Fruit fly (Drosophila melanogaster) whole organism, embryonic: ENCODE data around the gene Wdfy2.
A peak's percentile ranks its signal among the peaks of the same experiment; 100 is the strongest.

Experiments used
- Ada2b ChIP-seq: fragments of 200-800 bp; sonication (Bioruptor generic); IDR thresholded peaks from 2 replicates; pipeline ENCODE4 v1.3.6; 2022; ENCODE audit warnings: missing biosample characterization, missing genetic modification characterization
- BEAF-32 ChIP-seq: fragments of 200-800 bp; sonication (Bioruptor generic); optimal IDR thresholded peaks from 3 replicates; lab custom pipeline; 2017; ENCODE audit warnings: missing biosample characterization, missing genetic modification characterization, mild to moderate bottlenecking, moderate library complexity, missing genetic modification reagents
- CG11695 ChIP-seq: fragments of 200-800 bp; sonication (Bioruptor generic); IDR thresholded peaks from 3 replicates; pipeline ENCODE4 v1.3.6; 2022; ENCODE audit warnings: missing biosample characterization, missing genetic modification characterization
- CG12071 ChIP-seq: fragments of 200-800 bp; sonication (Bioruptor generic); optimal IDR thresholded peaks from 3 replicates; lab custom pipeline; 2018; ENCODE audit warnings: missing biosample characterization, mild to moderate bottlenecking, missing genetic modification characterization
- CG12236 ChIP-seq: fragments of 200-800 bp; sonication (Bioruptor generic); optimal IDR thresholded peaks from 2 replicates; lab custom pipeline; 2016; ENCODE audit warnings: missing biosample characterization, missing genetic modification characterization
- CG12659 ChIP-seq: fragments of 200-800 bp; sonication (Bioruptor generic); optimal IDR thresholded peaks from 3 replicates; lab custom pipeline; 2017; ENCODE audit warnings: mild to moderate bottlenecking, missing biosample characterization, missing genetic modification reagents, missing genetic modification characterization
- CG13123 ChIP-seq: fragments of 200-800 bp; sonication (Bioruptor generic); optimal IDR thresholded peaks from 2 replicates; lab custom pipeline; 2016; ENCODE audit warnings: missing biosample characterization, missing genetic modification characterization
- CG13296 ChIP-seq: fragments of 200-800 bp; sonication (Bioruptor generic); optimal IDR thresholded peaks from 3 replicates; lab custom pipeline; 2018; ENCODE audit warnings: missing biosample characterization, mild to moderate bottlenecking, missing genetic modification characterization
- CG13424 ChIP-seq: fragments of 200-800 bp; sonication (Bioruptor generic); optimal IDR thresholded peaks from 2 replicates; lab custom pipeline; 2019; ENCODE audit warnings: missing biosample characterization, mild to moderate bottlenecking, missing genetic modification characterization, moderate library complexity
- CG13775 ChIP-seq: fragments of 200-800 bp; sonication (Bioruptor generic); optimal IDR thresholded peaks from 3 replicates; lab custom pipeline; 2017; ENCODE audit warnings: missing biosample characterization, mild to moderate bottlenecking, missing genetic modification characterization
- CG15696 ChIP-seq: fragments of 200-800 bp; sonication (Bioruptor generic); optimal IDR thresholded peaks from 2 replicates; lab custom pipeline; 2019; ENCODE audit warnings: missing biosample characterization, mild to moderate bottlenecking, missing genetic modification characterization, moderate library complexity
- CG18476 ChIP-seq: fragments of 200-800 bp; sonication (Bioruptor generic); optimal IDR thresholded peaks from 2 replicates; lab custom pipeline; 2016; ENCODE audit warnings: missing biosample characterization, mild to moderate bottlenecking, missing genetic modification characterization
- CG2116 ChIP-seq: fragments of 200-800 bp; sonication (Bioruptor generic); optimal IDR thresholded peaks from 3 replicates; lab custom pipeline; 2018; ENCODE audit warnings: missing biosample characterization, mild to moderate bottlenecking, missing genetic modification characterization
- CG2120 ChIP-seq: fragments of 200-800 bp; sonication (Bioruptor generic); optimal IDR thresholded peaks from 3 replicates; lab custom pipeline; 2016; ENCODE audit warnings: missing biosample characterization, missing genetic modification characterization
- CG32767 ChIP-seq: fragments of 200-800 bp; sonication (Bioruptor generic); IDR thresholded peaks from 2 replicates; pipeline ENCODE4 v1.3.6; 2022; ENCODE audit warnings: missing biosample characterization, missing genetic modification characterization
- CG7556 ChIP-seq: fragments of 200-800 bp; sonication (Bioruptor generic); optimal IDR thresholded peaks from 2 replicates; lab custom pipeline; 2017; ENCODE audit warnings: missing biosample characterization, mild to moderate bottlenecking, missing genetic modification characterization
- CG7839 ChIP-seq: fragments of 200-800 bp; sonication (Bioruptor generic); optimal IDR thresholded peaks from 3 replicates; lab custom pipeline; 2018; ENCODE audit warnings: missing biosample characterization, mild to moderate bottlenecking, missing genetic modification characterization, moderate library complexity
- CG7987 ChIP-seq: fragments of 200-800 bp; sonication (Bioruptor generic); optimal IDR thresholded peaks from 2 replicates; lab custom pipeline; 2018; ENCODE audit warnings: missing biosample characterization, mild to moderate bottlenecking, missing genetic modification characterization, moderate library complexity
- CG9437 ChIP-seq: fragments of 200-800 bp; sonication (Bioruptor generic); optimal IDR thresholded peaks from 2 replicates; lab custom pipeline; 2018; ENCODE audit warnings: missing biosample characterization, mild to moderate bottlenecking, missing genetic modification characterization
- CG9817 ChIP-seq: fragments of 200-800 bp; sonication (Bioruptor generic); optimal IDR thresholded peaks from 2 replicates; lab custom pipeline; 2018; ENCODE audit warnings: missing biosample characterization, mild to moderate bottlenecking, missing genetic modification characterization, moderate library complexity
- Dbx ChIP-seq: fragments of 200-800 bp; sonication (Bioruptor generic); IDR thresholded peaks from 3 replicates; pipeline ENCODE4 v1.3.6; 2022; ENCODE audit warnings: missing biosample characterization, missing genetic modification characterization
- Deaf1 ChIP-seq: fragments of 200-800 bp; optimal IDR thresholded peaks from 3 replicates; lab custom pipeline; 2019; ENCODE audit warnings: missing biosample characterization, mild to moderate bottlenecking, missing genetic modification characterization, moderate library complexity
- Drgx ChIP-seq: fragments of 200-800 bp; sonication (Bioruptor generic); IDR thresholded peaks from 2 replicates; pipeline ENCODE4 v1.3.6; 2022; ENCODE audit warnings: missing biosample characterization, missing genetic modification characterization
- Ets97D ChIP-seq: fragments of 200-800 bp; sonication (Bioruptor generic); optimal IDR thresholded peaks from 3 replicates; lab custom pipeline; 2016; ENCODE audit warnings: missing biosample characterization, missing genetic modification characterization
- MESR4 ChIP-seq: fragments of 200-800 bp; sonication (Bioruptor generic); optimal IDR thresholded peaks from 2 replicates; lab custom pipeline; 2018; ENCODE audit warnings: missing biosample characterization, mild to moderate bottlenecking, missing genetic modification characterization, moderate library complexity
- Max ChIP-seq: fragments of 200-800 bp; sonication (Bioruptor generic); optimal IDR thresholded peaks from 2 replicates; lab custom pipeline; 2016; ENCODE audit warnings: missing biosample characterization, mild to moderate bottlenecking, missing genetic modification characterization
- Med ChIP-seq: fragments of 200-800 bp; sonication (Bioruptor generic); peaks from one replicate; lab custom pipeline; 2016; ENCODE audit warnings: missing biosample characterization, missing genetic modification characterization, mild to moderate bottlenecking, inconsistent platforms, moderate library complexity
- Rfx ChIP-seq: fragments of 200-800 bp; sonication (Bioruptor generic); IDR thresholded peaks from 2 replicates; pipeline ENCODE4 v1.3.6; 2022; ENCODE audit warnings: missing biosample characterization, missing genetic modification characterization
- Six4 ChIP-seq: fragments of 200-800 bp; sonication (Bioruptor generic); optimal IDR thresholded peaks from 2 replicates; lab custom pipeline; 2016; ENCODE audit warnings: missing biosample characterization, missing genetic modification characterization
- YL-1 ChIP-seq: fragments of 200-800 bp; sonication (Bioruptor generic); optimal IDR thresholded peaks from 3 replicates; lab custom pipeline; 2017; ENCODE audit warnings: missing biosample characterization, mild to moderate bottlenecking, missing genetic modification characterization
- amos ChIP-seq: fragments of 200-800 bp; sonication (Bioruptor generic); IDR thresholded peaks from 2 replicates; pipeline ENCODE4 v1.3.6; 2022; ENCODE audit warnings: missing biosample characterization, missing genetic modification characterization; ENCODE audit not compliant: partially characterized antibody
- az2 ChIP-seq: fragments of 200-800 bp; sonication (Bioruptor generic); optimal IDR thresholded peaks from 3 replicates; lab custom pipeline; 2016; ENCODE audit warnings: missing biosample characterization, missing genetic modification characterization
- bsh ChIP-seq, 2 experiments: fragments of 200-800 bp; sonication (Bioruptor generic); optimal IDR thresholded peaks; 2 replicates each; lab custom pipeline; 2017 to 2018; ENCODE audit warnings: mild to moderate bottlenecking in 2 of 2, missing biosample characterization in 2 of 2, missing genetic modification characterization in 2 of 2, moderate library complexity in 1 of 2
- caup ChIP-seq: fragments of 200-800 bp; sonication (Bioruptor generic); optimal IDR thresholded peaks from 3 replicates; lab custom pipeline; 2017; ENCODE audit warnings: missing biosample characterization, mild to moderate bottlenecking, missing genetic modification characterization, moderate library complexity; ENCODE audit not compliant: severe bottlenecking
- cwo ChIP-seq: fragments of 200-800 bp; sonication (Bioruptor generic); optimal IDR thresholded peaks from 3 replicates; lab custom pipeline; 2017; ENCODE audit warnings: missing biosample characterization, missing genetic modification characterization, mild to moderate bottlenecking, moderate library complexity, missing genetic modification reagents
- dm ChIP-seq: fragments of 200-800 bp; sonication (Bioruptor generic); optimal IDR thresholded peaks from 3 replicates; lab custom pipeline; 2016; ENCODE audit warnings: missing biosample characterization, missing genetic modification characterization
- ewg ChIP-seq: fragments of 200-800 bp; sonication (Bioruptor generic); optimal IDR thresholded peaks from 3 replicates; lab custom pipeline; 2017; ENCODE audit warnings: mild to moderate bottlenecking, missing biosample characterization, missing genetic modification reagents, missing genetic modification characterization
- kni ChIP-seq: fragments of 200-800 bp; sonication (Bioruptor generic); optimal IDR thresholded peaks from 3 replicates; lab custom pipeline; 2017; ENCODE audit warnings: mild to moderate bottlenecking, missing biosample characterization, missing genetic modification reagents, missing genetic modification characterization
- lilli ChIP-seq: fragments of 200-800 bp; sonication (Bioruptor generic); optimal IDR thresholded peaks from 3 replicates; lab custom pipeline; 2016; ENCODE audit warnings: missing biosample characterization, missing genetic modification characterization
- lola ChIP-seq, 3 experiments: fragments of >200 bp in 2 of 3; fragments of 200-800 bp in 1 of 3; sonication (Bioruptor generic) in 1 of 3; optimal IDR thresholded peaks; 2 replicates each; lab custom pipeline; 2017 to 2019; ENCODE audit warnings: missing biosample characterization in 3 of 3, missing genetic modification characterization in 3 of 3, mild to moderate bottlenecking in 1 of 3, moderate library complexity in 1 of 3
- sc ChIP-seq, 3 experiments: fragments of >200 bp in 2 of 3; fragments of 200-800 bp in 1 of 3; sonication (Bioruptor generic) in 1 of 3; optimal IDR thresholded peaks; 2 replicates in 2 of 3; 3 replicates in 1 of 3; lab custom pipeline; 2017; ENCODE audit warnings: mild to moderate bottlenecking in 1 of 3, missing biosample characterization in 1 of 3, missing genetic modification characterization in 1 of 3, missing genetic modification reagents in 1 of 3
- sens-2 ChIP-seq: fragments of 200-800 bp; sonication (Bioruptor generic); IDR thresholded peaks from 2 replicates; pipeline ENCODE4 v1.3.6; 2022; ENCODE audit warnings: missing biosample characterization, missing genetic modification characterization
- sim ChIP-seq: fragments of 200-800 bp; sonication (Bioruptor generic); IDR thresholded peaks from 2 replicates; pipeline ENCODE4 v1.3.6; 2022; ENCODE audit warnings: missing biosample characterization, missing genetic modification characterization
- slbo ChIP-seq: fragments of 200-800 bp; sonication (Bioruptor generic); IDR thresholded peaks from 2 replicates; pipeline ENCODE4 v1.3.6; 2022; ENCODE audit warnings: missing biosample characterization, missing genetic modification characterization
- tgo ChIP-seq: fragments of 200-800 bp; sonication (Bioruptor generic); IDR thresholded peaks from 3 replicates; pipeline ENCODE4 v1.3.6; 2022; ENCODE audit warnings: missing biosample characterization, missing genetic modification characterization
- zen2 ChIP-seq: fragments of 200-800 bp; sonication (Bioruptor generic); IDR thresholded peaks from 3 replicates; pipeline ENCODE4 v1.3.6; 2022; ENCODE audit warnings: missing biosample characterization, missing genetic modification characterization; ENCODE audit not compliant: partially characterized antibody

The Wdfy2 gene

dm6 chr2L:10375464-10376236 lies 47.4 kb upstream of the Wdfy2 start, which contains the start of the genes CG33303 and dpr19 (continued):
- TF ChIP-seq Rfx (GFP tag; lab: Robert Waterston, UW): peak; percentile 72
- peak; percentile 50 for TF ChIP-seq CG13123 (GFP tag; lab: Kevin White, UChicago)
- TF ChIP-seq caup (GFP tag; lab: Kevin White, UChicago): peak; percentile 74
- TF ChIP-seq CG12236 (GFP tag; lab: Kevin White, UChicago): no peak
- TF ChIP-seq CG11695 (GFP tag; lab: Robert Waterston, UW): peak; percentile 76
- TF ChIP-seq cwo: peak; percentile 62
- peak; percentile 89 for TF ChIP-seq MESR4 (GFP tag; lab: Kevin White, UChicago)
- TF ChIP-seq CG2120 (GFP tag; lab: Kevin White, UChicago): peak; percentile 27
- TF ChIP-seq CG7839 (tag; lab: Kevin White, UChicago): peak; percentile 83
- TF ChIP-seq Max (GFP tag; lab: Kevin White, UChicago): peak; percentile 16
- no peak for TF ChIP-seq sens-2
- peak; percentile 47 for TF ChIP-seq Six4 (GFP tag; lab: Kevin White, UChicago)
- peak; percentile 19 for TF ChIP-seq BEAF-32
- peak in 1 of 2 experiments; percentile 83 for TF ChIP-seq bsh (GFP tag; optimal IDR thresholded peaks at IDR 0.05; lab: Kevin White, UChicago)
- peak; percentile 41; the same call in 1 of the 2 replicates for TF ChIP-seq Drgx (GFP tag; lab: Robert Waterston, UW)
- peak; percentile 75 for TF ChIP-seq slbo
- peak; percentile 71 for TF ChIP-seq CG13775 (GFP tag; lab: Kevin White, UChicago)
- TF ChIP-seq CG12659 (GFP tag; lab: Kevin White, UChicago): peak; percentile 86
- no peak for TF ChIP-seq CG18476
- TF ChIP-seq Ada2b (GFP tag; lab: Robert Waterston, UW): peak; percentile 42
- peak; percentile 65; the same call in 2 of the 3 replicates for TF ChIP-seq Dbx
- TF ChIP-seq amos (GFP tag; lab: Robert Waterston, UW): no peak; the same call in 1 of the 2 replicates
- peak; percentile 12 for TF ChIP-seq lilli
- TF ChIP-seq CG13296: peak; percentile 87
- peak; percentile 89 for TF ChIP-seq CG13424 (tag; lab: Kevin White, UChicago)
- TF ChIP-seq ewg (GFP tag; lab: Kevin White, UChicago): peak; percentile 31
- no peak for TF ChIP-seq sc (optimal IDR thresholded peaks at IDR 0.05; lab: Kevin White, UChicago)
- TF ChIP-seq sc (GFP tag; optimal IDR thresholded peaks at IDR 0.05; lab: Kevin White, UChicago): peak; percentile 33
- peak; percentile 68 for TF ChIP-seq Med (GFP tag; lab: Kevin White, UChicago)
- TF ChIP-seq CG7987 (GFP tag; lab: Kevin White, UChicago): peak; percentile 13
- 0 out of 2 replicates have a peak, but pooled peaks have one; percentile 45 for TF ChIP-seq sim (GFP tag; lab: Robert Waterston, UW)
- TF ChIP-seq YL-1 (GFP tag; lab: Kevin White, UChicago): peak; percentile 85
- peak; percentile 75 for TF ChIP-seq CG9437 (GFP tag; lab: Kevin White, UChicago)
- no peak for TF ChIP-seq Deaf1 (tag; lab: Kevin White, UChicago)
- peak; percentile 73; the same call in 1 of the 2 replicates for TF ChIP-seq CG32767 (GFP tag; lab: Robert Waterston, UW)
- TF ChIP-seq tgo (GFP tag; lab: Robert Waterston, UW): peak; percentile 66; the same call in 2 of the 3 replicates
- TF ChIP-seq CG7556 (GFP tag; lab: Kevin White, UChicago): peak; percentile 80
- TF ChIP-seq dm: no peak
- no peak for TF ChIP-seq CG12071
- peak; percentile 55 for TF ChIP-seq CG2116
- TF ChIP-seq kni (GFP tag; lab: Kevin White, UChicago): no peak
- peak; percentile 79 for TF ChIP-seq CG15696 (tag; lab: Kevin White, UChicago)
- TF ChIP-seq Ets97D (GFP tag; lab: Kevin White, UChicago): no peak
- peak in 1 of 3 experiments; percentile 77 for TF ChIP-seq lola (GFP tag; optimal IDR thresholded peaks at IDR 0.05; lab: Kevin White, UChicago)
- TF ChIP-seq zen2 (GFP tag; lab: Robert Waterston, UW): no peak
- TF ChIP-seq az2: peak; percentile 54
- peak; percentile 59 for TF ChIP-seq CG9817 (tag; lab: Kevin White, UChicago)
